Worm (Caenorhabditis elegans) whole organism, young adult: ENCODE measurements around the gene K09E2.3.

ENCODE experiments used
- F22D6.2 ChIP-seq: sonication (generic microtip); optimal IDR thresholded peaks from 2 replicates; lab custom pipeline; 2016; ENCODE audit warnings: mild to moderate bottlenecking, missing genetic modification characterization, missing compliant biosample characterization
- Y79H2A.3 ChIP-seq: fragments of 200-800 bp; sonication (Bioruptor generic); conservative IDR thresholded peaks from 2 replicates; pipeline ENCODE4 v1.3.6; 2022; ENCODE audit warnings: missing genetic modification reagents, missing genetic modification characterization, missing compliant biosample characterization
- aptf-2 ChIP-seq: fragments of 200-800 bp; sonication (Bioruptor generic); conservative IDR thresholded peaks from 2 replicates; pipeline ENCODE4 v1.3.6; 2022; ENCODE audit warnings: missing genetic modification reagents, missing genetic modification characterization, missing compliant biosample characterization
- attf-5 ChIP-seq: fragments of 200-800 bp; sonication (Bioruptor generic); optimal IDR thresholded peaks from 2 replicates; lab custom pipeline; 2018; ENCODE audit warnings: mild to moderate bottlenecking, missing genetic modification characterization, missing compliant biosample characterization
- ceh-100 ChIP-seq: fragments of 200-800 bp; sonication (Bioruptor generic); IDR thresholded peaks from 2 replicates; pipeline ENCODE4 v1.3.6; 2022; ENCODE audit warnings: missing genetic modification reagents, missing genetic modification characterization, missing compliant biosample characterization
- dpl-1 ChIP-seq: fragments of 150-350 bp; optimal IDR thresholded peaks from 2 replicates; lab custom pipeline; 2014; ENCODE audit warnings: missing biosample characterization, missing genetic modification reagents, missing genetic modification characterization
- efl-1 ChIP-seq: fragments of 150-350 bp; optimal IDR thresholded peaks from 2 replicates; lab custom pipeline; 2014; ENCODE audit warnings: missing biosample characterization, missing genetic modification reagents, missing genetic modification characterization
- ets-4 ChIP-seq: fragments of 200-800 bp; sonication (Bioruptor generic); optimal IDR thresholded peaks from 2 replicates; lab custom pipeline; 2018; ENCODE audit warnings: mild to moderate bottlenecking, missing genetic modification characterization, missing compliant biosample characterization
- fkh-3 ChIP-seq: sonication (generic microtip); optimal IDR thresholded peaks from 2 replicates; lab custom pipeline; 2016; ENCODE audit warnings: mild to moderate bottlenecking, missing genetic modification characterization, missing compliant biosample characterization
- nfya-1 ChIP-seq: sonication (generic microtip); optimal IDR thresholded peaks from 2 replicates; lab custom pipeline; 2017; ENCODE audit warnings: antibody characterized with exemption, missing compliant biosample characterization, missing genetic modification characterization, borderline replicate concordance; ENCODE audit not compliant: insufficient read depth
- pha-4 ChIP-seq: fragments of 150-350 bp; sonication (generic microtip); optimal IDR thresholded peaks from 2 replicates; lab custom pipeline; 2014; ENCODE audit warnings: missing biosample characterization, missing genetic modification reagents, missing genetic modification characterization
- sea-2 ChIP-seq: fragments of 200-800 bp; sonication (Bioruptor generic); IDR thresholded peaks from 2 replicates; pipeline ENCODE4 v1.3.6; 2022; ENCODE audit warnings: missing genetic modification characterization, missing compliant biosample characterization
- unc-62 ChIP-seq: fragments of 150-350 bp; optimal IDR thresholded peaks from 2 replicates; lab custom pipeline; 2014; ENCODE audit warnings: missing biosample characterization, missing genetic modification reagents, missing genetic modification characterization

DNA sequence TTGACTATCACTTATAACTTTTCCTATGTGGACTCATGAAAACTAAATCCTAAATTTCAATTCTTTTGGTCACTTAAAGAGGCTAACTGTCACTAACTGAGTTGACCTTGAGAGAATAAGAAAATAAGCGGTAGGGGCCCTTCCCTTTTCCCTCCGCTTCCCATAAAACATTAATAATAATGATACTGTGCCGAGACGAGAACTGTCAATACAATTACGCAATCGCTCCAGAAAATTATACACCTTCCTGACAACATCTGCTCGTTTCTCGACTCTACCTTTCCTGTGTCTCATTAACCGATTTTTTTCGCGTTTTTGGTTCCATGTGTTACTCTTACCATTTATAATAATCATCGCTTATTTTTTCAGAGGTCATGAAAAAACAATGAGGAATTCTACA lies 12.0 kb upstream of the K09E2.3 start:
- TF ChIP-seq nfya-1 (tag; lab: Kevin White, UChicago) (no peak), sea-2 (GFP tag; lab: Robert Waterston, UW) (no peak), Y79H2A.3 (GFP tag; lab: Robert Waterston, UW) (no peak), dpl-1 (GFP tag; lab: Kevin White, UChicago) (no peak), F22D6.2 (tag; lab: Kevin White, UChicago) (no peak), ets-4 (GFP tag; lab: Kevin White, UChicago) (no peak), pha-4 (tag; lab: Kevin White, UChicago) (no peak), aptf-2 (GFP tag; lab: Robert Waterston, UW) (no peak), efl-1 (GFP tag; lab: Kevin White, UChicago) (no peak), fkh-3 (tag; lab: Kevin White, UChicago) (no peak), unc-62 (no peak), ceh-100 (GFP tag; lab: Robert Waterston, UW) (no peak), attf-5 (GFP tag; lab: Kevin White, UChicago) (no peak)
